Worm (Caenorhabditis elegans) whole organism, mixed stage, embryonic: Measurements from ENCODE around the gene F32D8.15.

Experiments used
- M03D4.4 ChIP-seq: sonication (generic microtip); optimal IDR thresholded peaks from 2 replicates; lab custom pipeline; 2017; ENCODE audit warnings: mild to moderate bottlenecking, missing genetic modification characterization, missing compliant biosample characterization
- bed-3 ChIP-seq: fragments of 200-800 bp; sonication (Bioruptor generic); optimal IDR thresholded peaks from 3 replicates; lab custom pipeline; 2018; ENCODE audit warnings: mild to moderate bottlenecking, missing genetic modification characterization, moderate library complexity, missing compliant biosample characterization
- blmp-1 ChIP-seq: fragments of 150-350 bp; optimal IDR thresholded peaks from 2 replicates; lab custom pipeline; 2014; ENCODE audit warnings: missing biosample characterization, missing genetic modification characterization
- ceh-39 ChIP-seq: fragments of 150-350 bp; optimal IDR thresholded peaks from 2 replicates; lab custom pipeline; 2014; ENCODE audit warnings: missing biosample characterization, missing genetic modification characterization
- ceh-43 ChIP-seq: fragments of 200-800 bp; sonication (Bioruptor generic); optimal IDR thresholded peaks from 2 replicates; lab custom pipeline; 2018; ENCODE audit warnings: mild to moderate bottlenecking, missing genetic modification characterization, moderate library complexity, missing compliant biosample characterization
- ces-1 ChIP-seq: fragments of 150-350 bp; optimal IDR thresholded peaks from 2 replicates; lab custom pipeline; 2014; ENCODE audit warnings: missing biosample characterization, missing genetic modification reagents, missing genetic modification characterization
- cnd-1 ChIP-seq: fragments of 200-800 bp; sonication (Bioruptor generic); optimal IDR thresholded peaks from 2 replicates; lab custom pipeline; 2018; ENCODE audit warnings: mild to moderate bottlenecking, missing genetic modification characterization, missing compliant biosample characterization
- drap-1 ChIP-seq: fragments of 200-800 bp; sonication (Bioruptor generic); optimal IDR thresholded peaks from 3 replicates; lab custom pipeline; 2018; ENCODE audit warnings: mild to moderate bottlenecking, missing genetic modification characterization, missing compliant biosample characterization
- elt-1 ChIP-seq: sonication (generic microtip); optimal IDR thresholded peaks from 2 replicates; lab custom pipeline; 2017; ENCODE audit warnings: missing genetic modification characterization, mild to moderate bottlenecking, missing compliant biosample characterization, antibody characterized with exemption, moderate library complexity, borderline replicate concordance; ENCODE audit not compliant: insufficient read depth
- elt-3 ChIP-seq: fragments of 150-350 bp; optimal IDR thresholded peaks from 2 replicates; lab custom pipeline; 2014; ENCODE audit warnings: missing biosample characterization, missing genetic modification characterization
- flh-1 ChIP-seq: fragments of 200-800 bp; sonication (Bioruptor generic); optimal IDR thresholded peaks from 2 replicates; lab custom pipeline; 2018; ENCODE audit warnings: mild to moderate bottlenecking, missing genetic modification characterization, moderate library complexity, missing compliant biosample characterization
- hlh-1 ChIP-seq: fragments of 150-350 bp; optimal IDR thresholded peaks from 2 replicates; lab custom pipeline; 2014; ENCODE audit warnings: missing biosample characterization, missing genetic modification reagents, missing genetic modification characterization
- lin-13 ChIP-seq: fragments of 150-350 bp; optimal IDR thresholded peaks from 2 replicates; lab custom pipeline; 2014; ENCODE audit warnings: missing biosample characterization, missing genetic modification characterization
- lin-32 ChIP-seq: fragments of 200-800 bp; sonication (Bioruptor generic); optimal IDR thresholded peaks from 2 replicates; lab custom pipeline; 2018; ENCODE audit warnings: mild to moderate bottlenecking, missing genetic modification characterization, missing compliant biosample characterization
- lsy-2 ChIP-seq: fragments of 150-350 bp; optimal IDR thresholded peaks from 2 replicates; lab custom pipeline; 2014; ENCODE audit warnings: missing biosample characterization, missing genetic modification characterization
- mab-5 ChIP-seq: fragments of 150-350 bp; optimal IDR thresholded peaks from 2 replicates; lab custom pipeline; 2014; ENCODE audit warnings: missing biosample characterization, missing genetic modification characterization
- mls-2 ChIP-seq: sonication (generic microtip); optimal IDR thresholded peaks from 2 replicates; lab custom pipeline; 2016; ENCODE audit warnings: mild to moderate bottlenecking, missing genetic modification characterization, moderate library complexity, missing compliant biosample characterization
- nhr-12 ChIP-seq: fragments of 150-350 bp; optimal IDR thresholded peaks from 2 replicates; lab custom pipeline; 2014; ENCODE audit warnings: missing biosample characterization, missing genetic modification characterization
- nhr-2 ChIP-seq: fragments of 150-350 bp; optimal IDR thresholded peaks from 2 replicates; lab custom pipeline; 2014; ENCODE audit warnings: missing biosample characterization, missing genetic modification characterization
- nhr-237 ChIP-seq: fragments of 150-350 bp; optimal IDR thresholded peaks from 2 replicates; lab custom pipeline; 2014; ENCODE audit warnings: missing biosample characterization, missing genetic modification characterization
- nhr-28 ChIP-seq: fragments of 150-350 bp; optimal IDR thresholded peaks from 2 replicates; lab custom pipeline; 2014; ENCODE audit warnings: missing biosample characterization, missing genetic modification characterization
- nhr-76 ChIP-seq: sonication (generic microtip); optimal IDR thresholded peaks from 2 replicates; lab custom pipeline; 2017; ENCODE audit warnings: missing biosample characterization, missing genetic modification characterization
- pha-4 ChIP-seq: fragments of 150-350 bp; optimal IDR thresholded peaks from 2 replicates; lab custom pipeline; 2018; ENCODE audit warnings: missing biosample characterization, missing genetic modification reagents, missing genetic modification characterization
- sem-2 ChIP-seq: fragments of 200-800 bp; sonication (Bioruptor generic); optimal IDR thresholded peaks from 2 replicates; lab custom pipeline; 2018; ENCODE audit warnings: mild to moderate bottlenecking, missing genetic modification characterization, missing compliant biosample characterization
- sptf-1 ChIP-seq: sonication (generic microtip); optimal IDR thresholded peaks from 2 replicates; lab custom pipeline; 2017; ENCODE audit warnings: mild to moderate bottlenecking, missing genetic modification characterization, moderate library complexity, missing compliant biosample characterization
- tbx-8 ChIP-seq: fragments of 200-800 bp; sonication (Bioruptor generic); optimal IDR thresholded peaks from 2 replicates; lab custom pipeline; 2018; ENCODE audit warnings: mild to moderate bottlenecking, missing genetic modification characterization, moderate library complexity, missing compliant biosample characterization
- unc-120 ChIP-seq: sonication (generic microtip); optimal IDR thresholded peaks from 2 replicates; lab custom pipeline; 2017; ENCODE audit warnings: missing genetic modification characterization, missing compliant biosample characterization; ENCODE audit not compliant: poor library complexity, severe bottlenecking
- unc-39 ChIP-seq: fragments of 150-350 bp; optimal IDR thresholded peaks from 2 replicates; lab custom pipeline; 2014; ENCODE audit warnings: missing biosample characterization, missing genetic modification characterization
- unc-62 ChIP-seq: fragments of 150-350 bp; optimal IDR thresholded peaks from 2 replicates; lab custom pipeline; 2014; ENCODE audit warnings: missing biosample characterization, missing genetic modification reagents, missing genetic modification characterization
- zip-8 ChIP-seq: fragments of 150-350 bp; optimal IDR thresholded peaks from 2 replicates; lab custom pipeline; 2014; ENCODE audit warnings: missing biosample characterization, missing genetic modification characterization
- ztf-11 ChIP-seq: fragments of 150-350 bp; optimal IDR thresholded peaks from 2 replicates; lab custom pipeline; 2014; ENCODE audit warnings: missing biosample characterization, missing genetic modification characterization

The F32D8.15 gene

DNA sequence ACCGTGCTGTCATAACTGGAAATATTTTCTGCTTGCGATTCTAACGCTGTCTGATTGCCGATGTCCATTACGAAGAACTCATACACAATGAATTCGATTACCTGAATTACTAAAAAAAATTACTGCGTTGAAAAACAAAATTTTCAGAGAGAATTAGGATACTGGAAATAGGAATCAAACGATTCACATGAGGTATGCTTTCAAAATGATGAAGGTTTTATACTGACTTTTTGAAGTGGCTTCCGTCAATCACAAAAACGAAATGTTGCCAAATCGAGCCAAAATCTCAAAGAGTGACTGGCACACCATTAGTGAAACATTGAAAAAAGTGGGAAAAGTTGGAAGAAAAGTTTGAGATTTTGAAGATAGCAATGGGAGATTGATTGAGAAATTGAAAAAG, 5.2 kb downstream of the F32D8.15 start, which contains the start of gene zzz-1:
zzz-1 (minus strand) TSS at position 101 of the 400 bp plus-strand sequence.
- TF ChIP-seq nhr-12 (tag; lab: Kevin White, UChicago) (no peak), ceh-43 (no peak), sptf-1 (tag; lab: Kevin White, UChicago) (no peak), nhr-237 (tag; lab: Kevin White, UChicago) (no peak), unc-120 (tag; lab: Kevin White, UChicago) (no peak), mls-2 (tag; lab: Kevin White, UChicago) (no peak), tbx-8 (GFP tag; lab: Kevin White, UChicago) (no peak), hlh-1 (tag; lab: Kevin White, UChicago) (no peak), lin-13 (no peak), zip-8 (tag; lab: Kevin White, UChicago) (no peak), ceh-39 (tag; lab: Kevin White, UChicago) (no peak), bed-3 (GFP tag; lab: Kevin White, UChicago) (no peak), nhr-2 (tag; lab: Kevin White, UChicago) (no peak), elt-1 (tag; lab: Kevin White, UChicago) (no peak)

DNA sequence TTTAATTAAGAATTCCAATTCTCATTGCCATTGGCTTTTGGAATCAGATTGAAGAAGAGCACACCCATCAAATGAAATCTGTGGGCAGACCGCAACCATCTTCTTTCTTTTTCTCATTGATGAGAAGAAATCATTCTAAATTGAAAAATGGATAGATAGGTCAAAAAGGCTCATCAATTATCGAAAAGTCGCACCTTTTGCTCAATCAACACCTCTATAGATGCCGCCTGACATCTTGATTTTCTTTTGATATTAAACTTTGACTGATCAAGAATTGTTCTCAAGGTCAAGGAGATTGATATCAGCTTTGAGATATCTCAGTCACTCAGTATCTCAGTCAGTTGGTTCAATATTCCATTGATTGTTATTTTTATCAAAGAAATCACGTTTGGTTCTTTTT, 6.1 kb downstream of the F32D8.15 start:
- TF ChIP-seq unc-39 (tag; lab: Kevin White, UChicago), result no peak
- TF ChIP-seq ztf-11, result no peak
- no peak for TF ChIP-seq nhr-2 (tag; lab: Kevin White, UChicago)
- no peak for TF ChIP-seq nhr-28
- no peak for TF ChIP-seq pha-4 (tag; lab: Kevin White, UChicago)
- no peak for TF ChIP-seq elt-1 (tag; lab: Kevin White, UChicago)
- no peak for TF ChIP-seq ceh-43
- TF ChIP-seq M03D4.4 (tag; lab: Kevin White, UChicago), result no peak
- TF ChIP-seq lsy-2 (tag; lab: Kevin White, UChicago), result no peak
- no peak for TF ChIP-seq mab-5 (tag; lab: Kevin White, UChicago)
- no peak for TF ChIP-seq flh-1 (GFP tag; lab: Kevin White, UChicago)
- no peak for TF ChIP-seq unc-120 (tag; lab: Kevin White, UChicago)
- TF ChIP-seq bed-3 (GFP tag; lab: Kevin White, UChicago), result no peak
- TF ChIP-seq drap-1 (GFP tag; lab: Kevin White, UChicago), result no peak
- TF ChIP-seq elt-3 (tag; lab: Kevin White, UChicago), result no peak
- no peak for TF ChIP-seq hlh-1 (tag; lab: Kevin White, UChicago)

ce11 chrV:10915922-10916321, 12.1 kb downstream of the F32D8.15 start:
- TF ChIP-seq nhr-237 (tag; lab: Kevin White, UChicago) (no peak), unc-62 (GFP tag; lab: Kevin White, UChicago) (peak; percentile 81)

ce11 chrV:10918373-10918772, 14.5 kb downstream of the F32D8.15 start, which contains the start of gene F58B4.2:
F58B4.2 (minus strand) TSS chrV:10918473.
- TF ChIP-seq ces-1 (GFP tag; lab: Kevin White, UChicago) (no peak), ceh-39 (tag; lab: Kevin White, UChicago) (no peak), drap-1 (GFP tag; lab: Kevin White, UChicago) (no peak), pha-4 (tag; lab: Kevin White, UChicago) (no peak), elt-3 (tag; lab: Kevin White, UChicago) (no peak), sptf-1 (tag; lab: Kevin White, UChicago) (no peak), ztf-11 (no peak), nhr-12 (tag; lab: Kevin White, UChicago) (no peak)

DNA sequence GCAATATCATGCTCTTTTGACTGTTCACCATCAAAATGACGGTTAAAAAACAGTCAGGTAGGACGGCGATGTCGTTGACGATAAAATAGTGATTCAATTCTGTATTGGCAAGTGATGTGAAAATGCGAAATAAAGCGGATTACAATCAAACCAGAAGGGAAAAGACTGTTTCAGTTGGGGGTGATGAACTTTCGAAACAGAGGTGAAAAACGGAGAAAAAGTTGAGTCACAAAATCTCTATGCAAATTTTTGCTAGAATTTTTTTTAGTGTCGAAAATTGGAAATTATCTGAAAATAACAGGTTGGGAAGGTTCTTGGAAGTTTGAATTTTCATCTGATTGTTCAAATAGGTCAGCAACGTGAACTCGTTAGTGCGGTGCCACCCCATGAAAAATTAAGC, 17.9 kb downstream of the F32D8.15 start, which contains the start of gene nas-31:
nas-31 (minus strand) TSS at position 101 of the 400 bp plus-strand sequence.
- no peak for TF ChIP-seq flh-1 (GFP tag; lab: Kevin White, UChicago)
- no peak for TF ChIP-seq elt-3 (tag; lab: Kevin White, UChicago)

DNA sequence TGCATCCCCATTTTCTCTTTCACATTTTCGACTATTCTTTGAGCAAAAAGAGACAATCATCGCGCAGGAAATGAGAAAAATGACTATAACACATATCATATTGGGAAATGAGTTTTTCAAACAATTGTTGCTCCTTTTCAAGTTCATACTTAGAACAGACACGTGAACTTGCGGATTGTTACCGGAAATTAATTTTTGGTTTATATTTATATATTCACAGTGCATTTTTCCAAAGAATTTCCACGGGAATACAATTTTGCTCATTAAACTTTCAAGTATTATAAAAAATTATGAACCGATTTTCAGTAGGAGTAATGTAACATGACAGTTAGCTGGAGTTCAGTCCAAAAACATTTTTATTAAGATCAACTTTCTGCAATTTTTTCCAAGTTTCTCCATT, 19.4 kb downstream of the F32D8.15 start, which contains the start of gene F58B4.7:
F58B4.7 (minus strand) TSS at position 101 of the 400 bp plus-strand sequence.
- TF ChIP-seq unc-62 (GFP tag; lab: Kevin White, UChicago) (no peak), unc-39 (tag; lab: Kevin White, UChicago) (no peak), unc-120 (tag; lab: Kevin White, UChicago) (no peak), elt-3 (tag; lab: Kevin White, UChicago) (no peak), sem-2 (no peak), lsy-2 (tag; lab: Kevin White, UChicago) (no peak), cnd-1 (tag; lab: Kevin White, UChicago) (no peak), ztf-11 (no peak), blmp-1 (tag; lab: Kevin White, UChicago) (no peak), flh-1 (GFP tag; lab: Kevin White, UChicago) (no peak), ces-1 (GFP tag; lab: Kevin White, UChicago) (no peak), lin-32 (GFP tag; lab: Kevin White, UChicago) (no peak), nhr-237 (tag; lab: Kevin White, UChicago) (no peak), nhr-76 (tag; lab: Kevin White, UChicago) (no peak)
- TF ChIP-seq, all 35 proteins: peak for 0
